Fruit fly (Drosophila melanogaster) whole organism, adult: ENCODE data around the gene pkaap.
A peak's percentile ranks its signal among the peaks of the same experiment; 100 is the strongest.

Experiments used
- CG11617 ChIP-seq: fragments of 200-800 bp; sonication (Bioruptor generic); optimal IDR thresholded peaks from 2 replicates; lab custom pipeline; 2017; ENCODE audit warnings: mild to moderate bottlenecking, missing biosample characterization, missing genetic modification reagents, missing genetic modification characterization
- CG12768 ChIP-seq: fragments of 200-800 bp; sonication (Bioruptor generic); optimal IDR thresholded peaks from 2 replicates; lab custom pipeline; 2017; ENCODE audit warnings: missing biosample characterization, missing genetic modification characterization, mild to moderate bottlenecking, moderate library complexity, missing genetic modification reagents
- CG14711 ChIP-seq: fragments of 200-800 bp; sonication (Bioruptor generic); optimal IDR thresholded peaks from 2 replicates; lab custom pipeline; 2018; ENCODE audit warnings: missing biosample characterization, mild to moderate bottlenecking, missing genetic modification characterization, moderate library complexity
- CG1620 ChIP-seq: fragments of 200-800 bp; sonication (Bioruptor generic); optimal IDR thresholded peaks from 2 replicates; lab custom pipeline; 2016; ENCODE audit warnings: missing biosample characterization, missing genetic modification characterization
- CG33017 ChIP-seq: fragments of 200-800 bp; sonication (Bioruptor generic); optimal IDR thresholded peaks from 2 replicates; lab custom pipeline; 2018; ENCODE audit warnings: missing biosample characterization, mild to moderate bottlenecking, missing genetic modification characterization, moderate library complexity
- CG5204 ChIP-seq: fragments of 200-800 bp; sonication (Bioruptor generic); optimal IDR thresholded peaks from 2 replicates; lab custom pipeline; 2016; ENCODE audit warnings: missing biosample characterization, missing genetic modification characterization
- CG7045 ChIP-seq: fragments of 200-800 bp; sonication (Bioruptor generic); optimal IDR thresholded peaks from 2 replicates; lab custom pipeline; 2017; ENCODE audit warnings: missing biosample characterization, mild to moderate bottlenecking, missing genetic modification characterization
- CG7101 ChIP-seq: fragments of 200-800 bp; sonication (Bioruptor generic); optimal IDR thresholded peaks from 2 replicates; lab custom pipeline; 2018; ENCODE audit warnings: missing biosample characterization, mild to moderate bottlenecking, missing genetic modification characterization, moderate library complexity
- Clk ChIP-seq: fragments of 200-800 bp; sonication (Bioruptor generic); optimal IDR thresholded peaks from 2 replicates; lab custom pipeline; 2017; ENCODE audit warnings: missing biosample characterization, missing genetic modification characterization
- Crg-1 ChIP-seq: fragments of 200-800 bp; sonication (Bioruptor generic); optimal IDR thresholded peaks from 2 replicates; lab custom pipeline; 2016; ENCODE audit warnings: missing biosample characterization, missing genetic modification characterization
- Hr96 ChIP-seq: fragments of 200-800 bp; sonication (Bioruptor generic); optimal IDR thresholded peaks from 2 replicates; lab custom pipeline; 2016; ENCODE audit warnings: missing biosample characterization, missing genetic modification characterization
- Mnt ChIP-seq: fragments of 200-800 bp; sonication (Bioruptor generic); optimal IDR thresholded peaks from 2 replicates; lab custom pipeline; 2016; ENCODE audit warnings: missing biosample characterization, mild to moderate bottlenecking, missing genetic modification characterization
- bab1 ChIP-seq: fragments of 200-800 bp; sonication (Bioruptor generic); optimal IDR thresholded peaks from 3 replicates; lab custom pipeline; 2019; ENCODE audit warnings: missing biosample characterization, mild to moderate bottlenecking, missing genetic modification characterization, moderate library complexity
- cic ChIP-seq: fragments of 200-800 bp; sonication (Bioruptor generic); optimal IDR thresholded peaks from 2 replicates; lab custom pipeline; 2017; ENCODE audit warnings: missing biosample characterization, mild to moderate bottlenecking, missing genetic modification characterization, moderate library complexity
- cnc ChIP-seq, 2 experiments: fragments of >200 bp; optimal IDR thresholded peaks; 2 replicates each; lab custom pipeline; 2017
- kay ChIP-seq: fragments of 200-800 bp; sonication (Bioruptor generic); peaks from one replicate; lab custom pipeline; 2016; ENCODE audit warnings: missing biosample characterization, missing genetic modification characterization, borderline replicate concordance
- ovo ChIP-seq: fragments of 200-800 bp; sonication (Bioruptor generic); optimal IDR thresholded peaks from 2 replicates; lab custom pipeline; 2016; ENCODE audit warnings: missing biosample characterization, missing genetic modification characterization
- pad ChIP-seq: fragments of 200-800 bp; sonication (Bioruptor generic); optimal IDR thresholded peaks from 3 replicates; lab custom pipeline; 2017; ENCODE audit warnings: missing biosample characterization, missing genetic modification characterization, mild to moderate bottlenecking, moderate library complexity, missing genetic modification reagents
- tj ChIP-seq: fragments of 200-800 bp; sonication (Bioruptor generic); optimal IDR thresholded peaks from 3 replicates; lab custom pipeline; 2017; ENCODE audit warnings: missing biosample characterization, mild to moderate bottlenecking, missing genetic modification characterization, moderate library complexity
- toe ChIP-seq: fragments of 200-800 bp; sonication (Bioruptor generic); optimal IDR thresholded peaks from 2 replicates; lab custom pipeline; 2016; ENCODE audit warnings: missing biosample characterization, missing genetic modification characterization

The pkaap gene

DNA sequence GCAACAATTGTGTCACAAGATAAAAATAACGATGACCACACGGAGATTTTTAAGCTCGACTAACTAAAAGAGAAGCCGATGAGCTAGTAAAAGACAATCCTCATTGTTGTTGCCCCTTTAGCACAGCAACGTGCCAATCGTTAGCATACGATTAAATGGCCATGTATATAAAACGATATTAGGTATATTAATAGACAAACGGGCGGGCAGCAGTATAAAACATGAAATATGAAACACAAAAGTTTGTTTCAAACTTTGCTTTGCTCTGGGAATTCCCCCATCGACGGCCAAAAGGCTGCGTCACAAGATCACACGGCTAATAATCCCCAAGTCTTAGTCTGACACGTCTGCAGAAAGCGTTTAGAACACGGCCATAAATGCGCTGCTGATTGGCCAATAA, 28.3 kb downstream of the pkaap start:
- TF ChIP-seq CG14711 (tag; lab: Kevin White, UChicago) (no peak), CG7045 (GFP tag; lab: Kevin White, UChicago) (no peak), CG33017 (tag; lab: Kevin White, UChicago) (no peak), cic (GFP tag; lab: Kevin White, UChicago) (no peak), Clk (GFP tag; lab: Kevin White, UChicago) (no peak), CG12768 (no peak), CG7101 (tag; lab: Kevin White, UChicago) (no peak), toe (GFP tag; lab: Kevin White, UChicago) (no peak), Hr96 (no peak), bab1 (GFP tag; lab: Kevin White, UChicago) (no peak), tj (GFP tag; lab: Kevin White, UChicago) (no peak), Crg-1 (no peak), kay (GFP tag; lab: Kevin White, UChicago) (no peak), ovo (GFP tag; lab: Kevin White, UChicago) (no peak), Mnt (GFP tag; lab: Kevin White, UChicago) (no peak), CG5204 (GFP tag; lab: Kevin White, UChicago) (no peak), cnc (optimal IDR thresholded peaks at IDR 0.05; lab: Kevin White, UChicago) (no peak), CG1620 (GFP tag; lab: Kevin White, UChicago) (no peak)

DNA sequence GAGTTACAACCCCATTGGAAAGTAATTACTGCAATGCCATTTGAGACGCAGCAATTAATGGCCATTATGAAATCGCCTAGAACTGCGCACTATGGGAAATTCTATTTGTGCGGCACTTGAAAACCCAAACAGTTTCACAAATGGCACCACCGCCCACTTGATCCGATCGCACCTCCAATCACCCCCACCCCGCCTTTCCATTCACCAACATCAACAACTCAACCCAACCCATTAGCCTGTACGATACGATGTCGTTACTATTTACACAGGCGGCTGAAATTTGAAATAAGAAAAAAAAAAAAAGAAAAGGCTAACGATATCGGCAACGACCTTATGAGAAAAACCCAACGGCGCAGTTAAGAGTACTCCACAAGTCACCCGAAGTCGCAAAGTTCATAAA, 29.0 kb downstream of the pkaap start:
- no peak for TF ChIP-seq cnc (optimal IDR thresholded peaks at IDR 0.05; lab: Kevin White, UChicago)
- TF ChIP-seq Clk (GFP tag; lab: Kevin White, UChicago), result no peak
- TF ChIP-seq toe (GFP tag; lab: Kevin White, UChicago), result no peak
- TF ChIP-seq cic (GFP tag; lab: Kevin White, UChicago), result peak; percentile 85
- no peak for TF ChIP-seq tj (GFP tag; lab: Kevin White, UChicago)
- no peak for TF ChIP-seq CG11617
- TF ChIP-seq CG33017 (tag; lab: Kevin White, UChicago), result no peak
- TF ChIP-seq CG12768, result peak; percentile 60
- TF ChIP-seq kay (GFP tag; lab: Kevin White, UChicago), result peak; percentile 5
- peak; percentile 20 for TF ChIP-seq ovo (GFP tag; lab: Kevin White, UChicago)
- no peak for TF ChIP-seq bab1 (GFP tag; lab: Kevin White, UChicago)
- no peak for TF ChIP-seq CG1620 (GFP tag; lab: Kevin White, UChicago)
- no peak for TF ChIP-seq CG5204 (GFP tag; lab: Kevin White, UChicago)
- no peak for TF ChIP-seq CG14711 (tag; lab: Kevin White, UChicago)
- no peak for TF ChIP-seq CG7101 (tag; lab: Kevin White, UChicago)
- TF ChIP-seq Hr96, result no peak
- TF ChIP-seq CG7045 (GFP tag; lab: Kevin White, UChicago), result peak; percentile 4
- no peak for TF ChIP-seq pad (GFP tag; lab: Kevin White, UChicago)
- TF ChIP-seq Mnt (GFP tag; lab: Kevin White, UChicago), result no peak
- no peak for TF ChIP-seq Crg-1

DNA sequence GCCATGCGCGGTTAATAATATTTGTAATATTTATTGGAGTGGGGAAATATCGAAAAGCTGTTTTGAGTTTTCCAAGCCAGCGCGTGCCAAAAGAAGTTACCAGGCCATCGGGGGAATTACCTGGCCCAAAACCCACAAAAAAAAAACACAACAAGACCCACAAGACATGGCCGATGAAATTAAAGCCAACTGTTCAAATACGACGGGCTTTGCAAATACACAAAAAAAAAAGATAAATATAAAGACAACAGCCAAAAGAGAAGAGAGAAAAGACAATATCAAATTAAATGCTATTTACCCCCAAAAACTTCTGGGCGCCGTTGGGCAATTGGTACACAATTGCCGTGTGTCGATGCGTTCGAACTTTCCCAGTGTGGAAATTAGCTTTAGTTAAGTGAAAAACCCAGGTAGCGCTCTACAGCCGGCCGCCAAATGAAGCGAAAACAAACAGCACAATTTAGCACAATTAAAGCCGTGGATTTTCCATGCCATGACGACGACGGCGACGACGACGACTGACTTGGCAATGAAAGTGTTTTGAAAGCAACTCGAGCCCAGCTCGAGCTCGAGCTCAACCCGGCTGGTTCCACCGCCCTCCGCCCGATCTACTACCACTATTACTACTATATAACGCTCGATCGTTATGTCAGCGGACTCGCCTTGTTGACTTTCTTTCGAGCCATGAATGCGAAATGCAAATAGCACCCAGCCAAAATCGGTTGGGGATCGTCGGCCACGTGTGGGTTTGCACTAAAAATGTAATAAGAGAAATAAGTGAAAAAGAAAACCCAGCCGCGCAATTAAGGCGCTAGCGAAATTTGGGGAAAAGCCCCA, 29.9 kb downstream of the pkaap start:
- TF ChIP-seq CG11617, result no peak
- TF ChIP-seq CG1620 (GFP tag; lab: Kevin White, UChicago), result peak; percentile 41
- TF ChIP-seq pad (GFP tag; lab: Kevin White, UChicago), result no peak
- no peak for TF ChIP-seq Hr96
- no peak for TF ChIP-seq Clk (GFP tag; lab: Kevin White, UChicago)
- TF ChIP-seq tj (GFP tag; lab: Kevin White, UChicago), result peak; percentile 72
- TF ChIP-seq CG7045 (GFP tag; lab: Kevin White, UChicago), result peak; percentile 9
- peak; percentile 26 for TF ChIP-seq cic (GFP tag; lab: Kevin White, UChicago)
- TF ChIP-seq toe (GFP tag; lab: Kevin White, UChicago), result no peak
- no peak for TF ChIP-seq cnc (optimal IDR thresholded peaks at IDR 0.05; lab: Kevin White, UChicago)
- peak; percentile 34 for TF ChIP-seq CG12768
- TF ChIP-seq kay (GFP tag; lab: Kevin White, UChicago), result peak; percentile 70
- TF ChIP-seq CG14711 (tag; lab: Kevin White, UChicago), result no peak
- TF ChIP-seq CG7101 (tag; lab: Kevin White, UChicago), result peak; percentile 7
- no peak for TF ChIP-seq CG33017 (tag; lab: Kevin White, UChicago)
- TF ChIP-seq ovo (GFP tag; lab: Kevin White, UChicago), result peak; percentile 27
- TF ChIP-seq Crg-1, result peak; percentile 71
- no peak for TF ChIP-seq bab1 (GFP tag; lab: Kevin White, UChicago)
- no peak for TF ChIP-seq CG5204 (GFP tag; lab: Kevin White, UChicago)
- peak; percentile 46 for TF ChIP-seq Mnt (GFP tag; lab: Kevin White, UChicago)

DNA sequence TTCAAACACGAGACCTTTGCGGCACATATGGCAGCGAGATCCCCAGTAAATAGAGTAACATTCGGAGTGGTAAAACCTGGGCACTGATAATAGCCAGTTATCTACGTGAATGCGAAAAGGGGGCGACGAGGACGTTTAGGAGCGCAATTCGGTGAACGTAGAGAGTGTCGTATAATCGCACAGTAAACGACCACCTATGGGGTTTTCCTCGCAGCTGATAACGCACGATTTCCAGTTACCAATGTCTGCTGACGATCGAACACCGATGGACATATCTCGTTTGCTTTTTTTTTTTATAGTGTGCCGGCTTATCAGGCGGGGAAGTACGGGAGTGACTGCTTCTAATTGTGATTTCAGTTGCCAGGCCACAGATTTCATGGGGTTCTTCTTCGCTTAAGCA, 31.7 kb downstream of the pkaap start:
- TF ChIP-seq CG7101 (tag; lab: Kevin White, UChicago), result no peak
- peak; percentile 52 for TF ChIP-seq CG12768
- TF ChIP-seq kay (GFP tag; lab: Kevin White, UChicago), result peak; percentile 82
- peak; percentile 32 for TF ChIP-seq Clk (GFP tag; lab: Kevin White, UChicago)
- no peak for TF ChIP-seq CG1620 (GFP tag; lab: Kevin White, UChicago)
- no peak for TF ChIP-seq bab1 (GFP tag; lab: Kevin White, UChicago)
- TF ChIP-seq CG14711 (tag; lab: Kevin White, UChicago), result no peak
- TF ChIP-seq cnc (optimal IDR thresholded peaks at IDR 0.05; lab: Kevin White, UChicago), result no peak
- TF ChIP-seq CG5204 (GFP tag; lab: Kevin White, UChicago), result no peak
- no peak for TF ChIP-seq Hr96
- no peak for TF ChIP-seq ovo (GFP tag; lab: Kevin White, UChicago)
- peak; percentile 22 for TF ChIP-seq tj (GFP tag; lab: Kevin White, UChicago)
- TF ChIP-seq CG11617, result no peak
- no peak for TF ChIP-seq Crg-1
- TF ChIP-seq CG7045 (GFP tag; lab: Kevin White, UChicago), result peak; percentile 20
- TF ChIP-seq CG33017 (tag; lab: Kevin White, UChicago), result peak; percentile 36
- TF ChIP-seq toe (GFP tag; lab: Kevin White, UChicago), result no peak
- TF ChIP-seq Mnt (GFP tag; lab: Kevin White, UChicago), result peak; percentile 45
- TF ChIP-seq cic (GFP tag; lab: Kevin White, UChicago), result peak; percentile 88
- peak; percentile 14 for TF ChIP-seq pad (GFP tag; lab: Kevin White, UChicago)
